Fruit fly (Drosophila melanogaster): ENCODE measurements around the gene ppk27.

Gene ppk27

DNA sequence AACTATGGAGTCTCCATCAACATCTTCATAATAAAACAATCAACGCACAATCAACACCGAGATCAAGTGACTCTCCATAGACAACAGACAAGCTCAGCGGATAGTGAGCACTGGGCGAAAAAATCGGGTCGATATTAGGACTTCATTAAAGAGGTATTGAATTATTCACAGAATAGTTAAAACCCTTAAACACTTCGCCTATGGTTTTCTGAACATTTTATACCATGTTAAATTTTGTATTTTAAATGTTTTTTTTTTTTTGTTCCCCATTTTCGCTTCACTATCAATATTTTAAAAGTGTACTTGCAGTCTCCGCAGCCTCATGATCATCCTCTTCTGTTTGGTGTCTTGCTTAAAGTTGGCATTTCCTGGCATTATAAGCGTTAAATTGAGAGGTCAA, 49.1 kb downstream of the ppk27 start (continued):
- TF ChIP-seq jing (GFP tag; optimal IDR thresholded peaks at IDR 0.05) (no peak), tna (GFP tag; IDR thresholded peaks at IDR 0.05; ENCODE audit: partially characterized antibody) (no peak), Fer3 (tag; optimal IDR thresholded peaks at IDR 0.05) (no peak), H2.0 (GFP tag; IDR thresholded peaks at IDR 0.05) (no peak), Usf (GFP tag; optimal IDR thresholded peaks at IDR 0.05) (no peak), CG30020 (tag; optimal IDR thresholded peaks at IDR 0.05) (no peak), ERR (GFP tag; optimal IDR thresholded peaks at IDR 0.05) (no peak), gsb (GFP tag; IDR thresholded peaks at IDR 0.05) (no peak), her (GFP tag; optimal IDR thresholded peaks at IDR 0.05) (no peak), HmgD (GFP tag; optimal IDR thresholded peaks at IDR 0.05) (no peak), CG5245 (GFP tag; optimal IDR thresholded peaks at IDR 0.05) (no peak), PHDP (tag; optimal IDR thresholded peaks at IDR 0.05) (no peak), seq (GFP tag; IDR thresholded peaks at IDR 0.05) (peak; percentile 21; the same call in 1 of the 2 replicates), Hr51 (GFP tag; optimal IDR thresholded peaks at IDR 0.05) (peak in 1 of 2 experiments; percentile 52), CG2889 (GFP tag; IDR thresholded peaks at IDR 0.05) (no peak), CG13287 (GFP tag; IDR thresholded peaks at IDR 0.05; ENCODE audit: partially characterized antibody) (no peak), Rfx (GFP tag; IDR thresholded peaks at IDR 0.05) (no peak), dmrt99B (tag; optimal IDR thresholded peaks at IDR 0.05) (peak; percentile 38), Bteb2 (GFP tag; optimal IDR thresholded peaks at IDR 0.05) (no peak), schlank (tag; optimal IDR thresholded peaks at IDR 0.05) (no peak), CG32772 (GFP tag; IDR thresholded peaks at IDR 0.05) (no peak), stc (GFP tag; IDR thresholded peaks at IDR 0.05) (0 out of 2 replicates have a peak, but pooled peaks have one; percentile 15), NC2β (GFP tag; optimal IDR thresholded peaks at IDR 0.05) (no peak), p53 (GFP tag; optimal IDR thresholded peaks at IDR 0.05) (no peak), ttk (GFP tag; IDR thresholded peaks at IDR 0.05) (0 out of 2 replicates have a peak, but pooled peaks have one; percentile 16), sens (GFP tag) (peak; percentile 66), Jarid2 (GFP tag; optimal IDR thresholded peaks at IDR 0.05) (no peak)
